Fruit fly (Drosophila melanogaster): ENCODE data around the gene CG1146.

CG1146 gene

DNA sequence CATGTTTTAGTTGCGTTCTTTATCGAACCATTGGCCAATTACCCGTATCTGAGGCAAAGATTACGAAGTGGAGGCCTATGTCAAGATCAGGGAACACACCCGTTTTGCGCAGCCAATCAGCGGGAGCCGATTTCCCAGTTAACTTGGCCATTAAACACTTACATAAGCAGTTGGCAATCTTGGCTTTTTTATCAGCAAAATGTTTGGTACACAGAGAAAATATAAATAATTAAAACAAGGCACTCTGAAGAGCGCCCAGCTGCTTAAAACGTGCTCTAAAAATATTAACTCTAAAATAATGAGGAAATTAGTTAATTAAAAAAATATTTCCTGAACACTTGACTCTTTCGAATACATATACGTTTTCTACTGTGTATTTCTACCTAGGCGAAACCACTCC lies 13.2 kb downstream of the CG1146 start (continued):
- peak; percentile 34; the same call in 1 of the 2 replicates for TF ChIP-seq chm (GFP tag; IDR thresholded peaks at IDR 0.05)
- TF ChIP-seq dmrt99B (tag; optimal IDR thresholded peaks at IDR 0.05) = no peak
- TF ChIP-seq Dll (GFP tag; IDR thresholded peaks at IDR 0.05; ENCODE audit: partially characterized antibody) = no peak
- TF ChIP-seq Xrp1 (GFP tag; IDR thresholded peaks at IDR 0.05) = peak; percentile 70
- TF ChIP-seq shn (GFP tag; optimal IDR thresholded peaks at IDR 0.05) = no peak
- TF ChIP-seq MTF-1 (GFP tag; optimal IDR thresholded peaks at IDR 0.05; ENCODE audit: borderline replicate concordance) = no peak
- peak; percentile 43 to 85 for TF ChIP-seq Pdp1 (GFP tag; optimal IDR thresholded peaks at IDR 0.05)
- no peak for TF ChIP-seq stwl (tag; optimal IDR thresholded peaks at IDR 0.05)
- peak; percentile 59 for TF ChIP-seq ind (GFP tag; optimal IDR thresholded peaks at IDR 0.05)
- TF ChIP-seq CG15696 (tag; optimal IDR thresholded peaks at IDR 0.05) = no peak
- peak; percentile 0 for TF ChIP-seq Ssrp (tag; optimal IDR thresholded peaks at IDR 0.05)
- no peak for TF ChIP-seq CG1832 (GFP tag; optimal IDR thresholded peaks at IDR 0.05)
- peak; percentile 42 for TF ChIP-seq CG1233 (GFP tag; optimal IDR thresholded peaks at IDR 0.05)
- TF ChIP-seq wek (GFP tag; optimal IDR thresholded peaks at IDR 0.05) = no peak
- TF ChIP-seq Blimp-1 (GFP tag; optimal IDR thresholded peaks at IDR 0.05) = peak; percentile 29
- no peak for TF ChIP-seq Sox100B (GFP tag; optimal IDR thresholded peaks at IDR 0.05)
- TF ChIP-seq CG10431 (GFP tag; optimal IDR thresholded peaks at IDR 0.05) = no peak
- peak; percentile 32 for TF ChIP-seq CG17359 (tag; optimal IDR thresholded peaks at IDR 0.05)
- peak; percentile 38 for TF ChIP-seq sug (tag; optimal IDR thresholded peaks at IDR 0.05)
- TF ChIP-seq gfzf (GFP tag; optimal IDR thresholded peaks at IDR 0.05) = no peak
- TF ChIP-seq CG12659 (GFP tag; optimal IDR thresholded peaks at IDR 0.05) = peak; percentile 59
- TF ChIP-seq CG17385 (GFP tag; optimal IDR thresholded peaks at IDR 0.05) = peak; percentile 62
- TF ChIP-seq run (tag; optimal IDR thresholded peaks at IDR 0.05) = no peak
- peak; percentile 51 for TF ChIP-seq mirr (GFP tag; optimal IDR thresholded peaks at IDR 0.05)
- TF ChIP-seq inv (GFP tag; IDR thresholded peaks at IDR 0.05; ENCODE audit: partially characterized antibody) = no peak
- peak; percentile 10 for TF ChIP-seq emc (GFP tag; optimal IDR thresholded peaks at IDR 0.05)
- no peak for TF ChIP-seq CG1024 (GFP tag; IDR thresholded peaks at IDR 0.05)
- TF ChIP-seq Hr3 (GFP tag; optimal IDR thresholded peaks at IDR 0.05) = peak; percentile 17
- TF ChIP-seq CG6254 (GFP tag; optimal IDR thresholded peaks at IDR 0.05) = no peak
- TF ChIP-seq TFAM (GFP tag; optimal IDR thresholded peaks at IDR 0.05) = no peak
- peak; percentile 51 for TF ChIP-seq Hand (GFP tag; optimal IDR thresholded peaks at IDR 0.05)
- TF ChIP-seq sr (GFP tag; IDR thresholded peaks at IDR 0.05) = no peak
- TF ChIP-seq CG12104 (GFP tag; optimal IDR thresholded peaks at IDR 0.05) = peak; percentile 12
- TF ChIP-seq NC2β (GFP tag; optimal IDR thresholded peaks at IDR 0.05) = no peak
- peak; percentile 58 for TF ChIP-seq Vsx1 (GFP tag; optimal IDR thresholded peaks at IDR 0.05)
- peak; percentile 69 for TF ChIP-seq sob (GFP tag; IDR thresholded peaks at IDR 0.05)
- TF ChIP-seq PHDP (tag; optimal IDR thresholded peaks at IDR 0.05) = peak; percentile 67
- TF ChIP-seq B-H2 (GFP tag; optimal IDR thresholded peaks at IDR 0.05) = no peak
- peak; percentile 72 for TF ChIP-seq E2f1 (GFP tag; IDR thresholded peaks at IDR 0.05)
- TF ChIP-seq CG9609 (GFP tag; optimal IDR thresholded peaks at IDR 0.05) = no peak
- peak; percentile 60 for TF ChIP-seq grn (GFP tag; optimal IDR thresholded peaks at IDR 0.05)
- TF ChIP-seq MBD-R2 (GFP tag; IDR thresholded peaks at IDR 0.05) = peak; percentile 58; the same call in 1 of the 2 replicates
- TF ChIP-seq CG18764 (GFP tag; optimal IDR thresholded peaks at IDR 0.05) = no peak
- TF ChIP-seq CG31441 (GFP tag; IDR thresholded peaks at IDR 0.05) = no peak; the same call in 1 of the 2 replicates
- peak; percentile 61; the same call in 2 of the 3 replicates for TF ChIP-seq CG17361 (GFP tag; IDR thresholded peaks at IDR 0.05)
- peak; percentile 91 for TF ChIP-seq CG18599 (GFP tag; optimal IDR thresholded peaks at IDR 0.05)
- TF ChIP-seq Lim3 (GFP tag; IDR thresholded peaks at IDR 0.05) = no peak
- TF ChIP-seq CG7745 (tag; optimal IDR thresholded peaks at IDR 0.05) = no peak
- peak; percentile 73 for TF ChIP-seq Aef1 (GFP tag; IDR thresholded peaks at IDR 0.05)
- TF ChIP-seq nerfin-1 (tag; optimal IDR thresholded peaks at IDR 0.05) = no peak
